Worm (Caenorhabditis elegans): Measurements from ENCODE around the gene ech-8.

Gene ech-8

ce11 chrIV:10242458-10243123 lies 3.6 kb upstream of the ech-8 start:
- no peak for TF ChIP-seq drap-1 (GFP tag; optimal IDR thresholded peaks at IDR 0.05)
- no peak for TF ChIP-seq ceh-39 (tag; optimal IDR thresholded peaks at IDR 0.05)
- TF ChIP-seq nhr-2 (tag; optimal IDR thresholded peaks at IDR 0.05), result no peak
- no peak for TF ChIP-seq pha-4 (tag; optimal IDR thresholded peaks at IDR 0.05)
- no peak for TF ChIP-seq lin-32 (GFP tag; optimal IDR thresholded peaks at IDR 0.05)
- TF ChIP-seq cnd-1 (tag; optimal IDR thresholded peaks at IDR 0.05), result no peak
- TF ChIP-seq flh-1 (GFP tag; optimal IDR thresholded peaks at IDR 0.05), result no peak
- TF ChIP-seq ztf-11 (tag; optimal IDR thresholded peaks at IDR 0.05), result no peak
- TF ChIP-seq sem-2 (GFP tag; optimal IDR thresholded peaks at IDR 0.05), result no peak
- TF ChIP-seq ces-1 (GFP tag; optimal IDR thresholded peaks at IDR 0.05), result no peak
- no peak for TF ChIP-seq nhr-12 (tag; optimal IDR thresholded peaks at IDR 0.05)
- TF ChIP-seq tbx-8 (GFP tag; optimal IDR thresholded peaks at IDR 0.05), result no peak

ce11 chrIV:10241659-10242058 lies 2.7 kb upstream of the ech-8 start, which contains the start of gene lipl-7:
Gene lipl-7 (minus strand): TSS chrIV:10241823.
- peak; percentile 93 for TF ChIP-seq nhr-2 (tag; optimal IDR thresholded peaks at IDR 0.05)
- TF ChIP-seq bed-3 (GFP tag; optimal IDR thresholded peaks at IDR 0.05), result no peak
- TF ChIP-seq lin-13 (tag; optimal IDR thresholded peaks at IDR 0.05), result no peak
- peak; percentile 56 for TF ChIP-seq hlh-1 (tag; optimal IDR thresholded peaks at IDR 0.05)
- no peak for TF ChIP-seq nhr-12 (tag; optimal IDR thresholded peaks at IDR 0.05)

- TF ChIP-seq pha-4 (tag; optimal IDR thresholded peaks at IDR 0.05) (no peak), nhr-76 (tag; optimal IDR thresholded peaks at IDR 0.05) (no peak), ceh-43 (GFP tag; optimal IDR thresholded peaks at IDR 0.05) (no peak), elt-3 (tag; optimal IDR thresholded peaks at IDR 0.05) (no peak), unc-62 (GFP tag; optimal IDR thresholded peaks at IDR 0.05) (no peak), drap-1 (GFP tag; optimal IDR thresholded peaks at IDR 0.05) (no peak)
Observed at ce11 chrIV:10236106-10236505, 2.9 kb downstream of the ech-8 start.

- TF ChIP-seq ces-1 (GFP tag; optimal IDR thresholded peaks at IDR 0.05), result no peak
- no peak for TF ChIP-seq unc-62 (GFP tag; optimal IDR thresholded peaks at IDR 0.05)
- TF ChIP-seq sem-2 (GFP tag; optimal IDR thresholded peaks at IDR 0.05), result no peak
- no peak for TF ChIP-seq nhr-2 (tag; optimal IDR thresholded peaks at IDR 0.05)
- no peak for TF ChIP-seq drap-1 (GFP tag; optimal IDR thresholded peaks at IDR 0.05)
- no peak for TF ChIP-seq ceh-43 (GFP tag; optimal IDR thresholded peaks at IDR 0.05)
- TF ChIP-seq blmp-1 (tag; optimal IDR thresholded peaks at IDR 0.05), result no peak
- TF ChIP-seq lsy-2 (tag; optimal IDR thresholded peaks at IDR 0.05), result no peak
- no peak for TF ChIP-seq mep-1 (tag; optimal IDR thresholded peaks at IDR 0.05)
- no peak for TF ChIP-seq mab-5 (tag; optimal IDR thresholded peaks at IDR 0.05)
Observed at ce11 chrIV:10235279-10235829, 3.6 kb downstream of the ech-8 start, which contains the start of gene ech-9. Gene ech-9 (minus strand): TSS chrIV:10235329.

- TF ChIP-seq nhr-12 (tag; optimal IDR thresholded peaks at IDR 0.05) (no peak), snpc-4 (tag; optimal IDR thresholded peaks at IDR 0.05) (no peak), unc-62 (GFP tag; optimal IDR thresholded peaks at IDR 0.05) (no peak), ceh-83 (GFP tag; optimal IDR thresholded peaks at IDR 0.05) (no peak), nhr-237 (tag; optimal IDR thresholded peaks at IDR 0.05) (no peak), ceh-39 (tag; optimal IDR thresholded peaks at IDR 0.05) (no peak), elt-3 (tag; optimal IDR thresholded peaks at IDR 0.05) (no peak), ces-1 (GFP tag; optimal IDR thresholded peaks at IDR 0.05) (no peak), unc-120 (tag; optimal IDR thresholded peaks at IDR 0.05; ENCODE audit: poor library complexity, severe bottlenecking) (no peak), lin-13 (tag; optimal IDR thresholded peaks at IDR 0.05) (no peak), sem-2 (GFP tag; optimal IDR thresholded peaks at IDR 0.05) (no peak), cnd-1 (tag; optimal IDR thresholded peaks at IDR 0.05) (no peak), nhr-28 (tag; optimal IDR thresholded peaks at IDR 0.05) (no peak), zip-8 (tag; optimal IDR thresholded peaks at IDR 0.05) (no peak), mls-2 (tag; optimal IDR thresholded peaks at IDR 0.05) (no peak)
Observed at ce11 chrIV:10232456-10232855, 6.5 kb downstream of the ech-8 start, which contains the start of gene F01G10.4. Gene F01G10.4 (minus strand): TSS chrIV:10232556.

All from whole organism, mixed stage, embryonic.